Worm (Caenorhabditis elegans) whole organism, L2 larva: ENCODE data around the gene fbxb-84.

Experiments used
- C34F6.9 ChIP-seq: fragments of 150-350 bp; optimal IDR thresholded peaks from 2 replicates; lab custom pipeline; 2014; ENCODE audit warnings: missing biosample characterization, missing genetic modification characterization
- F13H6.1 ChIP-seq: sonication (generic microtip); optimal IDR thresholded peaks from 2 replicates; lab custom pipeline; 2016; ENCODE audit warnings: missing genetic modification characterization, missing compliant biosample characterization
- R02D3.7 ChIP-seq: fragments of 150-350 bp; optimal IDR thresholded peaks from 2 replicates; lab custom pipeline; 2014; ENCODE audit warnings: missing biosample characterization, missing genetic modification characterization
- Y55F3AM.14 ChIP-seq: fragments of 200-800 bp; sonication (Bioruptor generic); optimal IDR thresholded peaks from 2 replicates; lab custom pipeline; 2018; ENCODE audit warnings: mild to moderate bottlenecking, missing genetic modification characterization, missing compliant biosample characterization
- alr-1 ChIP-seq: fragments of 150-350 bp; optimal IDR thresholded peaks from 2 replicates; lab custom pipeline; 2014; ENCODE audit warnings: missing biosample characterization, missing genetic modification characterization
- aly-2 ChIP-seq: fragments of 150-350 bp; optimal IDR thresholded peaks from 2 replicates; lab custom pipeline; 2014; ENCODE audit warnings: missing biosample characterization, missing genetic modification characterization
- blmp-1 ChIP-seq: sonication (generic microtip); optimal IDR thresholded peaks from 2 replicates; lab custom pipeline; 2017; ENCODE audit warnings: missing genetic modification characterization, mild to moderate bottlenecking, missing compliant biosample characterization, antibody characterized with exemption, moderate library complexity; ENCODE audit not compliant: insufficient read depth
- crh-2 ChIP-seq: sonication (generic microtip); optimal IDR thresholded peaks from 2 replicates; lab custom pipeline; 2017; ENCODE audit warnings: missing biosample characterization, missing genetic modification characterization
- egl-27 ChIP-seq: sonication (generic microtip); optimal IDR thresholded peaks from 3 replicates; lab custom pipeline; 2017; ENCODE audit warnings: missing biosample characterization, missing genetic modification reagents, missing genetic modification characterization
- elt-1 ChIP-seq: fragments of 150-350 bp; optimal IDR thresholded peaks from 2 replicates; lab custom pipeline; 2014; ENCODE audit warnings: missing biosample characterization, missing genetic modification characterization
- elt-3 ChIP-seq: sonication (generic microtip); optimal IDR thresholded peaks from 2 replicates; lab custom pipeline; 2017; ENCODE audit warnings: missing biosample characterization, missing genetic modification characterization
- fos-1 ChIP-seq: fragments of 150-350 bp; optimal IDR thresholded peaks from 2 replicates; lab custom pipeline; 2014; ENCODE audit warnings: missing biosample characterization, missing genetic modification characterization
- gmeb-1 ChIP-seq: fragments of 150-350 bp; optimal IDR thresholded peaks from 2 replicates; lab custom pipeline; 2014; ENCODE audit warnings: missing biosample characterization, missing genetic modification characterization
- lin-11 ChIP-seq: fragments of 150-350 bp; sonication (generic microtip); optimal IDR thresholded peaks from 2 replicates; lab custom pipeline; 2014; ENCODE audit warnings: missing biosample characterization, missing genetic modification characterization, inconsistent platforms, mixed read lengths
- lsy-2 ChIP-seq, 2 experiments: fragments of 150-350 bp in 1 of 2; sonication (generic microtip) in 1 of 2; optimal IDR thresholded peaks; 2 replicates each; lab custom pipeline; 2014 to 2017; ENCODE audit warnings: missing biosample characterization in 2 of 2, missing genetic modification characterization in 2 of 2
- mab-5 ChIP-seq: fragments of 150-350 bp; optimal IDR thresholded peaks from 2 replicates; lab custom pipeline; 2014; ENCODE audit warnings: missing biosample characterization, missing genetic modification characterization
- mdl-1 ChIP-seq, 2 experiments: fragments of 150-350 bp in 1 of 2; sonication (generic microtip) in 1 of 2; optimal IDR thresholded peaks; 2 replicates each; lab custom pipeline; 2017; ENCODE audit warnings: missing biosample characterization in 2 of 2, missing genetic modification characterization in 2 of 2
- nhr-11 ChIP-seq: fragments of 150-350 bp; optimal IDR thresholded peaks from 2 replicates; lab custom pipeline; 2014; ENCODE audit warnings: missing biosample characterization, missing genetic modification characterization
- nhr-12 ChIP-seq: fragments of 150-350 bp; optimal IDR thresholded peaks from 2 replicates; lab custom pipeline; 2014; ENCODE audit warnings: missing biosample characterization, missing genetic modification characterization
- nhr-129 ChIP-seq: fragments of 150-350 bp; optimal IDR thresholded peaks from 2 replicates; lab custom pipeline; 2014; ENCODE audit warnings: missing biosample characterization, missing genetic modification characterization
- nhr-21 ChIP-seq: fragments of 150-350 bp; optimal IDR thresholded peaks from 2 replicates; lab custom pipeline; 2014; ENCODE audit warnings: missing biosample characterization, missing genetic modification characterization
- nhr-23 ChIP-seq: fragments of 150-350 bp; optimal IDR thresholded peaks from 2 replicates; lab custom pipeline; 2014; ENCODE audit warnings: missing biosample characterization, missing genetic modification reagents, missing genetic modification characterization
- nhr-25 ChIP-seq: fragments of 150-350 bp; sonication (generic microtip); optimal IDR thresholded peaks from 3 replicates; lab custom pipeline; 2014; ENCODE audit warnings: missing biosample characterization, missing genetic modification characterization
- sem-4 ChIP-seq: fragments of 150-350 bp; optimal IDR thresholded peaks from 2 replicates; lab custom pipeline; 2014; ENCODE audit warnings: missing biosample characterization, missing genetic modification reagents, missing genetic modification characterization
- skn-1 ChIP-seq: sonication (generic microtip); optimal IDR thresholded peaks from 2 replicates; lab custom pipeline; 2017; ENCODE audit warnings: missing biosample characterization, missing genetic modification characterization
- sma-3 ChIP-seq: sonication (generic microtip); optimal IDR thresholded peaks from 2 replicates; lab custom pipeline; 2016; ENCODE audit warnings: missing genetic modification reagents, missing genetic modification characterization, missing compliant biosample characterization
- sma-9 ChIP-seq, 2 experiments: fragments of 150-350 bp in 1 of 2; sonication (generic microtip) in 1 of 2; optimal IDR thresholded peaks; 2 replicates each; lab custom pipeline; 2014 to 2016; ENCODE audit warnings: missing genetic modification characterization in 2 of 2, mild to moderate bottlenecking in 1 of 2, missing biosample characterization in 1 of 2, missing compliant biosample characterization in 1 of 2, missing genetic modification reagents in 1 of 2, moderate library complexity in 1 of 2
- snpc-4 ChIP-seq: fragments of 150-350 bp; optimal IDR thresholded peaks from 2 replicates; lab custom pipeline; 2014; ENCODE audit warnings: missing biosample characterization, missing genetic modification characterization
- unc-39 ChIP-seq: fragments of 150-350 bp; optimal IDR thresholded peaks from 2 replicates; lab custom pipeline; 2014; ENCODE audit warnings: missing biosample characterization, missing genetic modification characterization
- unc-55 ChIP-seq: fragments of 150-350 bp; sonication (generic microtip); optimal IDR thresholded peaks from 3 replicates; lab custom pipeline; 2014; ENCODE audit warnings: missing biosample characterization, missing genetic modification reagents, missing genetic modification characterization
- unc-62 ChIP-seq: fragments of 150-350 bp; optimal IDR thresholded peaks from 2 replicates; lab custom pipeline; 2014; ENCODE audit warnings: missing biosample characterization, missing genetic modification reagents, missing genetic modification characterization
- ztf-11 ChIP-seq: sonication (generic microtip); optimal IDR thresholded peaks from 2 replicates; lab custom pipeline; 2017; ENCODE audit warnings: missing biosample characterization, missing genetic modification characterization

fbxb-84 gene

DNA sequence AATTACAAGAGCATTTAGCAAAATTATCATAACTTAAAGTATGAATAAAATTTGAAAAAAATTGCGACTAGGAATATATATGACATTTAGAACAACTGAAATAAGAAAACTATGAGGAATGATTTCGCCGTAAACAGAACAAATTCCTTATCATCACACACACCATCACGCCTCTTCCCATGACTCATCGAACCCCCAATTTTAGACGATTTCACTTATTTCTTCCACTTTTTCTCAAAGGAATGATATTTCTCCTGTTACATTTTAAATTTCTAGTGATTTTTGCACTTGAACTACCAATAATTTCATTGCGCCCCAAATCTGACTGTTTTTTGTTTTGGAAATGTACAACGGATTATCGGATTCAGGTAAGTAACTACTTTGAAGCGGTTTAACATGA lies 10.4 kb upstream of the fbxb-84 start, which contains the start of the genes zig-13 and ver-1:
TSS of gene zig-13 (minus strand) at position 101 of the 400 bp plus-strand sequence.
TSS of gene ver-1 (plus strand) at position 180 of the 400 bp plus-strand sequence.
- TF ChIP-seq skn-1 (tag; lab: Kevin White, UChicago) (no peak), nhr-12 (tag; lab: Kevin White, UChicago) (no peak), sma-9 (GFP tag; optimal IDR thresholded peaks at IDR 0.05; lab: Kevin White, UChicago) (no peak), sma-9 (tag; optimal IDR thresholded peaks at IDR 0.05; lab: Kevin White, UChicago) (no peak), sem-4 (tag; lab: Kevin White, UChicago) (no peak), egl-27 (no peak), F13H6.1 (no peak), unc-55 (GFP tag; lab: Kevin White, UChicago) (no peak)

DNA sequence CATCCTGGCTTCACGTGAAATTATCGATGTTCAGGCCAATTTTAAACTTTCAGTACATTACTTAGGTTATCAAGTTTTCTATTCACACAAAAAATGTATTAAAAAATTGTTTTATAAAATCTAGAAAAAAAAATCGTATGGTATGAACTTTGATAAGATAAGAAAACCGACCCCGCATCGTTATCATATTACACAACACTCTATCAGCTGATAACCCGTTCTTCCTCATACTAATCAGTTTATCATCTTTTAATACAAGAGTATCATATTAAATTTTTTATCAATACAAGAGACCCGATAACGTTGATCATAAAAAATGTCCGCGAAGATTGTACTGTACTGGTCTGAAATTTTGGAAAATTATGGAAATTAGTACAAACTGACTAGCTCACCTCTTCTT lies 7.9 kb upstream of the fbxb-84 start:
- no peak for TF ChIP-seq nhr-129 (tag; lab: Kevin White, UChicago)
- TF ChIP-seq lin-11 (tag; lab: Kevin White, UChicago) = no peak
- TF ChIP-seq skn-1 (tag; lab: Kevin White, UChicago) = peak; percentile 34
- no peak for TF ChIP-seq C34F6.9 (tag; lab: Kevin White, UChicago)
- TF ChIP-seq unc-39 (tag; lab: Kevin White, UChicago) = no peak
- TF ChIP-seq mab-5 (tag; lab: Kevin White, UChicago) = no peak
- peak; percentile 17 for TF ChIP-seq sma-3 (GFP tag; lab: Kevin White, UChicago)
- peak; percentile 61 for TF ChIP-seq gmeb-1 (tag; lab: Kevin White, UChicago)
- TF ChIP-seq fos-1 (tag; lab: Kevin White, UChicago) = peak; percentile 100
- peak; percentile 72 for TF ChIP-seq sma-9 (GFP tag; optimal IDR thresholded peaks at IDR 0.05; lab: Kevin White, UChicago)
- no peak for TF ChIP-seq sma-9 (tag; optimal IDR thresholded peaks at IDR 0.05; lab: Kevin White, UChicago)
- TF ChIP-seq egl-27 = peak; percentile 55
- no peak for TF ChIP-seq elt-1 (tag; lab: Kevin White, UChicago)
- peak; percentile 71 for TF ChIP-seq crh-2 (tag; lab: Kevin White, UChicago)
- TF ChIP-seq nhr-25 (tag; lab: Kevin White, UChicago) = no peak
- no peak for TF ChIP-seq ztf-11
- no peak for TF ChIP-seq alr-1 (tag; lab: Kevin White, UChicago)
- no peak for TF ChIP-seq elt-3 (tag; lab: Kevin White, UChicago)
- no peak for TF ChIP-seq lsy-2 (tag; optimal IDR thresholded peaks at IDR 0.05; lab: Kevin White, UChicago)
- no peak for TF ChIP-seq snpc-4 (tag; lab: Kevin White, UChicago)
- no peak for TF ChIP-seq nhr-11 (tag; lab: Kevin White, UChicago)
- no peak for TF ChIP-seq F13H6.1
- no peak for TF ChIP-seq unc-55 (GFP tag; lab: Kevin White, UChicago)
- TF ChIP-seq nhr-21 (tag; lab: Kevin White, UChicago) = no peak
- TF ChIP-seq, all 48 proteins: peak for 7

DNA sequence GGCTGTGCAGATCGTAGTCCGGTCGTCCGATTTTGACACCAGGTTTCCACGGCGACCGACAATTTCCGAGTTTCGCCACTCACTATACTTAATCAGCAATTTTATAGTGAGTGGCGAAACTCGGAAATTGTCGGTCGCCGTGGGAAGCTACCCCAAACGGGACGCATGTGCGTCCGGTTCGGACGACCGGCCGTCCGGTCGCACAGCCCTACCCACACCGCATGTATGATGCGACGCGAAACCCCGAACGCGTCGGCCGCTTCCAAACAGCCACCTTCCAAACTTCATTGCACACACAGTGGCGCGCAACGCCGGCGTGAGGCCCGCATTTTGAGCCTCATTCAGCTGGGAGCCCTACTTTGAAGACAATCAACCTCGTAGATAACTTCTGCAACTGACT lies 4.8 kb upstream of the fbxb-84 start:
- TF ChIP-seq nhr-12 (tag; lab: Kevin White, UChicago) (no peak), nhr-23 (tag; lab: Kevin White, UChicago) (no peak), unc-39 (tag; lab: Kevin White, UChicago) (no peak), R02D3.7 (tag; lab: Kevin White, UChicago) (no peak), elt-1 (tag; lab: Kevin White, UChicago) (no peak)

DNA sequence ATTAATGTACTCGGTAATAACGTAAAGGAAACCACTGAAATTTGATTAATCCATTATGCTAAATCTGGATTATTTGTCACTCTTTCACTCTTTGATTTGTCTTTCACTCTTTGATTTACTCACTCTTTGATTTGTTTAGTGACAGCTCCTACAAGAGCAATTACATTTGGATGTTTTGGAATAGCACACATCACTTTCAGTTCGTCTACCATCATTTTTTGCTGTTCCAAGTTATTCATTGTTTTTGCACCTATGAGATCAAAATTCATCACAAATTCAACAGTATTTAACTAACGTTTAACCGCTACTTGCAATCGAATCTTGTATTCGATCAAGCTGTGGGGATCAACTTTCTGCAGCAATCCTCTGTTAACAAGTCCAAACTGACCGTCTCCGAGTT lies 2.9 kb upstream of the fbxb-84 start:
- TF ChIP-seq blmp-1 = no peak
- TF ChIP-seq snpc-4 (tag; lab: Kevin White, UChicago) = no peak
- TF ChIP-seq aly-2 (tag; lab: Kevin White, UChicago) = no peak
- TF ChIP-seq mdl-1 (tag; optimal IDR thresholded peaks at IDR 0.05; lab: Kevin White, UChicago) = no peak
- no peak for TF ChIP-seq unc-62
- no peak for TF ChIP-seq Y55F3AM.14
- TF ChIP-seq nhr-25 (tag; lab: Kevin White, UChicago) = no peak

DNA sequence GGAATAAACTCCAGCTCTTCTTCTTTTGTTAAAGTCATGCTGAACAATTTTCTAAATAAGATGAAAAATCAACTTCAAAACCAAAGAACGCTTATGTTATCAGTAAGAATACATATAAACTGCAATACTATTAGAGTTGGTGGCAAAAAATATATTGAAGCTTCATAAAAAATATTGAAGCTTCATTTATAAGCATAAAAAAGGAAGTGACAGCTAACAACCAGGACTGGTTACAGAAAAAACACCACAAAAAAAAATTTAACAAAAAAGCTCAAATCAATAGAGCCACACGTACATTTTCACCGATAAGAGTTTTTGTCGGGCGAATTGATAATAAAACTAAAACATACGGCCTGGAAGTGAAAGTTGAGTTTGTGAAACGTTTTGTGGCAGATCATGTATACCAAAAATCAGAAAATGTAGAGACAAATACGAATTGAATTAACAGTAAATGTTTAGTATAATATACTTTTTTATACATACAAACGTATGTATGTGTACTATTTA lies 1.4 kb upstream of the fbxb-84 start, which contains the start of gene sqst-5:
TSS of gene sqst-5 (minus strand) at position 51 of the 507 bp plus-strand sequence.
- TF ChIP-seq mdl-1 (tag; optimal IDR thresholded peaks at IDR 0.05; lab: Kevin White, UChicago) = no peak
- peak; percentile 65 for TF ChIP-seq fos-1 (tag; lab: Kevin White, UChicago)
- peak; percentile 4 for TF ChIP-seq gmeb-1 (tag; lab: Kevin White, UChicago)
- TF ChIP-seq, all 48 proteins: peak for 2
